Fruit fly (Drosophila melanogaster): ENCODE measurements around the gene Oatp33Eb.

Oatp33Eb gene

dm6 chr2L:12465164-12466011, 17.1 kb downstream of the Oatp33Eb start:
- TF ChIP-seq rn (GFP tag; IDR thresholded peaks at IDR 0.05), result no peak
- TF ChIP-seq CG15710 (tag; optimal IDR thresholded peaks at IDR 0.05), result no peak
- no peak for TF ChIP-seq CG12605 (GFP tag; IDR thresholded peaks at IDR 0.05)
- TF ChIP-seq gl (tag; optimal IDR thresholded peaks at IDR 0.05), result no peak
- TF ChIP-seq fd96Ca (GFP tag; IDR thresholded peaks at IDR 0.05), result no peak
- TF ChIP-seq CG13204 (GFP tag; optimal IDR thresholded peaks at IDR 0.05), result no peak
- no peak for TF ChIP-seq CG34367 (tag; optimal IDR thresholded peaks at IDR 0.05)
- no peak for TF ChIP-seq CG8301 (tag; optimal IDR thresholded peaks at IDR 0.05)
- no peak for TF ChIP-seq CG8159 (tag; optimal IDR thresholded peaks at IDR 0.05)
- TF ChIP-seq CG14655 (GFP tag; optimal IDR thresholded peaks at IDR 0.05), result no peak
- TF ChIP-seq D1 (tag; optimal IDR thresholded peaks at IDR 0.05), result no peak
- no peak for TF ChIP-seq CG10348 (GFP tag; IDR thresholded peaks at IDR 0.05)
- TF ChIP-seq CG17806 (tag; optimal IDR thresholded peaks at IDR 0.05), result no peak
- TF ChIP-seq Snoo (tag; optimal IDR thresholded peaks at IDR 0.05), result no peak

DNA sequence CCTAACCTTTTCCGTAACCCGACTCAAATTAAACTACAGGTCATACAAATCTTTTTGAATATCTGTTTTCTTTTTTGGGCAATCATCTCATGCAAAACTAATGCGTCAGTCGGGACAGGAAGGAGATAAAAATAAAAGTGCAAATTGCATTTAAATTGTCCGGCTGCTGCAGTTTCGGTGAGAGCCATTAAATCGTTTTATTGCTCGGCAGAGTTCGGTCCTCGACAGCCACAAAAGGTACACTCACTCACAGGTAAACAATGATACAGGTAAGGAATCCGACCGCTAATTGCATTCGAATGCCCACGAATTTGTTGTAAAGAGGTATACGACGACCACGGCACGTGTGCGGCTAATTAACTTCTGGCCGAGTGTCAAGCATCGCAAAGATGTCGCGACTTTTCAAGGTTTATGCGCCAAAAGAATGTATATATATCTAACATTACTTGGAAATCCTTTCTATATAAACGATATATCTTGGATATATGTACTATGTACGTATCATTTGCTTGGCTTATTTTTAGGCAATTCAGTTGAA, 18.3 kb downstream of the Oatp33Eb start:
- TF ChIP-seq fd96Ca (GFP tag; IDR thresholded peaks at IDR 0.05) (no peak), CG32121 (GFP tag; IDR thresholded peaks at IDR 0.05) (no peak), EcR (GFP tag; optimal IDR thresholded peaks at IDR 0.05) (no peak), CG10348 (GFP tag; IDR thresholded peaks at IDR 0.05) (no peak), CG9948 (tag; optimal IDR thresholded peaks at IDR 0.05) (no peak), gl (tag; optimal IDR thresholded peaks at IDR 0.05) (no peak), CG4496 (GFP tag; IDR thresholded peaks at IDR 0.05) (no peak), CG34367 (tag; optimal IDR thresholded peaks at IDR 0.05) (no peak), CG14655 (GFP tag; optimal IDR thresholded peaks at IDR 0.05) (no peak), rn (GFP tag; IDR thresholded peaks at IDR 0.05) (no peak), CG8301 (tag; optimal IDR thresholded peaks at IDR 0.05) (no peak), D1 (tag; optimal IDR thresholded peaks at IDR 0.05) (no peak), Ets98B (GFP tag; IDR thresholded peaks at IDR 0.05) (no peak), Pif1B (GFP tag; optimal IDR thresholded peaks at IDR 0.05) (no peak), CG13204 (GFP tag; optimal IDR thresholded peaks at IDR 0.05) (no peak), CG15710 (tag; optimal IDR thresholded peaks at IDR 0.05) (no peak), Pif1A (GFP tag; optimal IDR thresholded peaks at IDR 0.05) (no peak), Snoo (tag; optimal IDR thresholded peaks at IDR 0.05) (no peak), CG17806 (tag; optimal IDR thresholded peaks at IDR 0.05) (no peak)

- TF ChIP-seq Ets98B (GFP tag; IDR thresholded peaks at IDR 0.05), result peak; percentile 24; the same call in 1 of the 2 replicates
- peak; percentile 38; the same call in 1 of the 2 replicates for TF ChIP-seq CG32121 (GFP tag; IDR thresholded peaks at IDR 0.05)
- no peak for TF ChIP-seq rn (GFP tag; IDR thresholded peaks at IDR 0.05)
These were observed 19.4 kb downstream of the Oatp33Eb start for dm6 chr2L:12467673-12468072.

- TF ChIP-seq CG17806 (tag; optimal IDR thresholded peaks at IDR 0.05), result no peak
- no peak for TF ChIP-seq CG9948 (tag; optimal IDR thresholded peaks at IDR 0.05)
- TF ChIP-seq Pif1B (GFP tag; optimal IDR thresholded peaks at IDR 0.05), result no peak
- no peak for TF ChIP-seq CG32121 (GFP tag; IDR thresholded peaks at IDR 0.05)
- TF ChIP-seq CG8159 (tag; optimal IDR thresholded peaks at IDR 0.05), result no peak
- no peak for TF ChIP-seq Pif1A (GFP tag; optimal IDR thresholded peaks at IDR 0.05)
- no peak for TF ChIP-seq rn (GFP tag; IDR thresholded peaks at IDR 0.05)
- TF ChIP-seq CG4496 (GFP tag; IDR thresholded peaks at IDR 0.05), result no peak
- no peak for TF ChIP-seq CG10348 (GFP tag; IDR thresholded peaks at IDR 0.05)
- TF ChIP-seq CG14655 (GFP tag; optimal IDR thresholded peaks at IDR 0.05), result no peak
- no peak for TF ChIP-seq CG13204 (GFP tag; optimal IDR thresholded peaks at IDR 0.05)
- no peak for TF ChIP-seq gl (tag; optimal IDR thresholded peaks at IDR 0.05)
- TF ChIP-seq D1 (tag; optimal IDR thresholded peaks at IDR 0.05), result no peak
- no peak for TF ChIP-seq CG8301 (tag; optimal IDR thresholded peaks at IDR 0.05)
These were observed 20.5 kb downstream of the Oatp33Eb start for dm6 chr2L:12468813-12469212.

dm6 chr2L:12469235-12469634, 21.0 kb downstream of the Oatp33Eb start:
- TF ChIP-seq CG8301 (tag; optimal IDR thresholded peaks at IDR 0.05) (no peak), fd96Ca (GFP tag; IDR thresholded peaks at IDR 0.05) (no peak), CG34367 (tag; optimal IDR thresholded peaks at IDR 0.05) (no peak), Pif1B (GFP tag; optimal IDR thresholded peaks at IDR 0.05) (no peak), Snoo (tag; optimal IDR thresholded peaks at IDR 0.05) (no peak), CG14655 (GFP tag; optimal IDR thresholded peaks at IDR 0.05) (no peak), CG15710 (tag; optimal IDR thresholded peaks at IDR 0.05) (no peak), CG9948 (tag; optimal IDR thresholded peaks at IDR 0.05) (no peak), D1 (tag; optimal IDR thresholded peaks at IDR 0.05) (no peak)

DNA sequence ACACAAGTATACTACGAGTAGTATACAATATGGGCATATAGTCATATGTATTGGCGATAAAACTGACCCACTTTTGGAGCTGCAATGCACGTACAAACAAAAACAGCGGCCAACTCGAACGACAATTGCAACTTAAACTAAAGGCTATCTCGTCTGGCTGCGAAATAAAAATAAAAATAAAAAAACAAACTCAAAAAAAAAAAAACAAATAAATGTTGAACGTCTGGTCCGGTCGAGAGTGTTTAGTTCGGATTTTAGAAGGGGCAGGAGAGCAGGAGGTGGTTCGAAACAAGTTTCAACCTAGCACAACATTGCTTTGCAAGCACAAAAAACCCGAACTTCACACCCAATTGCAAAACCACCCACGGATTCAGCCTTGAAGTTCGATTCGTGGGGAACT, 23.7 kb downstream of the Oatp33Eb start:
- TF ChIP-seq CG10348 (GFP tag; IDR thresholded peaks at IDR 0.05), result no peak
- TF ChIP-seq CG32121 (GFP tag; IDR thresholded peaks at IDR 0.05), result peak; percentile 47
- no peak for TF ChIP-seq CG9948 (tag; optimal IDR thresholded peaks at IDR 0.05)
- no peak for TF ChIP-seq EcR (GFP tag; optimal IDR thresholded peaks at IDR 0.05)
- TF ChIP-seq CG4496 (GFP tag; IDR thresholded peaks at IDR 0.05), result peak; percentile 63; the same call in 2 of the 3 replicates
- TF ChIP-seq Pif1A (GFP tag; optimal IDR thresholded peaks at IDR 0.05), result no peak
- no peak for TF ChIP-seq CG13204 (GFP tag; optimal IDR thresholded peaks at IDR 0.05)
- peak; percentile 61 for TF ChIP-seq CG12605 (GFP tag; IDR thresholded peaks at IDR 0.05)
- TF ChIP-seq rn (GFP tag; IDR thresholded peaks at IDR 0.05), result no peak
- TF ChIP-seq CG15710 (tag; optimal IDR thresholded peaks at IDR 0.05), result no peak
- TF ChIP-seq CG17806 (tag; optimal IDR thresholded peaks at IDR 0.05), result no peak
- no peak for TF ChIP-seq Snoo (tag; optimal IDR thresholded peaks at IDR 0.05)
- TF ChIP-seq gl (tag; optimal IDR thresholded peaks at IDR 0.05), result no peak
- TF ChIP-seq Ets98B (GFP tag; IDR thresholded peaks at IDR 0.05), result peak; percentile 56; the same call in 1 of the 2 replicates

All from whole organism, pupa.